Worm (Caenorhabditis elegans) whole organism, L1 larva: ENCODE measurements around the gene vrk-1.
A peak's percentile ranks its signal among the peaks of the same experiment; 100 is the strongest.

ENCODE experiments used
- C04F5.9 ChIP-seq: sonication (generic microtip); optimal IDR thresholded peaks from 2 replicates; lab custom pipeline; 2016; ENCODE audit warnings: missing genetic modification characterization, missing compliant biosample characterization
- C16A3.4 ChIP-seq: fragments of 150-350 bp; optimal IDR thresholded peaks from 2 replicates; lab custom pipeline; 2014; ENCODE audit warnings: missing biosample characterization, missing genetic modification characterization
- C34B4.2 ChIP-seq: sonication (generic microtip); optimal IDR thresholded peaks from 2 replicates; lab custom pipeline; 2017; ENCODE audit warnings: mild to moderate bottlenecking, missing genetic modification characterization, missing compliant biosample characterization
- F16B12.6 ChIP-seq: fragments of 150-350 bp; optimal IDR thresholded peaks from 2 replicates; lab custom pipeline; 2014; ENCODE audit warnings: missing biosample characterization, missing genetic modification characterization
- Y116A8C.19 ChIP-seq: sonication (generic microtip); optimal IDR thresholded peaks from 2 replicates; lab custom pipeline; 2016; ENCODE audit warnings: missing compliant biosample characterization, missing genetic modification characterization, borderline replicate concordance
- aha-1 ChIP-seq: fragments of 150-350 bp; optimal IDR thresholded peaks from 2 replicates; lab custom pipeline; 2014; ENCODE audit warnings: missing biosample characterization, missing genetic modification characterization
- aly-2 ChIP-seq: fragments of 150-350 bp; optimal IDR thresholded peaks from 2 replicates; lab custom pipeline; 2014; ENCODE audit warnings: missing biosample characterization, missing genetic modification characterization
- ama-1 ChIP-seq: fragments of 150-350 bp; optimal IDR thresholded peaks from 2 replicates; lab custom pipeline; 2014
- blmp-1 ChIP-seq: fragments of 150-350 bp; optimal IDR thresholded peaks from 2 replicates; lab custom pipeline; 2014; ENCODE audit warnings: missing biosample characterization, missing genetic modification characterization
- ceh-63 ChIP-seq: fragments of 200-800 bp; sonication (Bioruptor generic); optimal IDR thresholded peaks from 2 replicates; lab custom pipeline; 2018; ENCODE audit warnings: mild to moderate bottlenecking, missing genetic modification characterization, missing compliant biosample characterization
- dpl-1 ChIP-seq, 3 experiments: fragments of 150-350 bp in 2 of 3; sonication (generic microtip) in 1 of 3; optimal IDR thresholded peaks; 2 replicates each; lab custom pipeline; 2014 to 2017; ENCODE audit warnings: missing biosample characterization in 3 of 3, missing genetic modification characterization in 3 of 3, missing genetic modification reagents in 3 of 3
- efl-1 ChIP-seq, 4 experiments: fragments of 150-350 bp; optimal IDR thresholded peaks in 3 of 4; peaks in 1 of 4; 1 replicate in 1 of 4; 2 replicates in 3 of 4; lab custom pipeline; 2014; ENCODE audit warnings: missing biosample characterization in 2 of 4, missing genetic modification characterization in 2 of 4, missing genetic modification reagents in 2 of 4
- egl-27 ChIP-seq, 2 experiments: fragments of 150-350 bp in 1 of 2; sonication (generic microtip); optimal IDR thresholded peaks; 3 replicates each; lab custom pipeline; 2017 to 2018; ENCODE audit warnings: missing biosample characterization in 2 of 2, missing genetic modification characterization in 2 of 2, missing genetic modification reagents in 2 of 2
- elt-2 ChIP-seq: sonication (generic microtip); optimal IDR thresholded peaks from 2 replicates; lab custom pipeline; 2016; ENCODE audit warnings: missing genetic modification characterization, mild to moderate bottlenecking, inconsistent platforms, missing compliant biosample characterization, missing genetic modification reagents
- elt-3 ChIP-seq, 6 experiments: fragments of 150-350 bp in 1 of 6; sonication (generic microtip); optimal IDR thresholded peaks; 2 replicates each; lab custom pipeline; 2017 to 2018; ENCODE audit warnings: missing biosample characterization in 6 of 6, missing genetic modification characterization in 6 of 6, inconsistent platforms in 1 of 6
- fkh-8 ChIP-seq: sonication (generic microtip); optimal IDR thresholded peaks from 2 replicates; lab custom pipeline; 2016; ENCODE audit warnings: mild to moderate bottlenecking, missing genetic modification characterization, missing compliant biosample characterization
- hpl-2 ChIP-seq: fragments of 150-350 bp; optimal IDR thresholded peaks from 2 replicates; lab custom pipeline; 2014; ENCODE audit warnings: missing biosample characterization, missing genetic modification reagents, missing genetic modification characterization
- irx-1 ChIP-seq: sonication (generic microtip); optimal IDR thresholded peaks from 2 replicates; lab custom pipeline; 2016; ENCODE audit warnings: missing genetic modification characterization, missing compliant biosample characterization
- isw-1 ChIP-seq: fragments of 200-800 bp; sonication (Bioruptor generic); IDR thresholded peaks from 2 replicates; pipeline ENCODE4 v1.3.6; 2022; ENCODE audit warnings: missing genetic modification characterization, missing compliant biosample characterization
- jun-1 ChIP-seq: fragments of 150-350 bp; optimal IDR thresholded peaks from 2 replicates; lab custom pipeline; 2014; ENCODE audit warnings: missing biosample characterization, missing genetic modification reagents, missing genetic modification characterization
- lin-14 ChIP-seq: fragments of 200-800 bp; sonication (Bioruptor generic); optimal IDR thresholded peaks from 2 replicates; lab custom pipeline; 2018; ENCODE audit warnings: mild to moderate bottlenecking, missing genetic modification characterization, moderate library complexity, missing compliant biosample characterization
- lin-35 ChIP-seq, 2 experiments: fragments of 150-350 bp; optimal IDR thresholded peaks; 2 replicates each; lab custom pipeline; 2014; ENCODE audit warnings: missing biosample characterization in 2 of 2, missing genetic modification characterization in 2 of 2, missing genetic modification reagents in 2 of 2
- lin-39 ChIP-seq: fragments of 150-350 bp; optimal IDR thresholded peaks from 2 replicates; lab custom pipeline; 2014; ENCODE audit warnings: missing biosample characterization, missing genetic modification reagents, missing genetic modification characterization
- lir-3 ChIP-seq: sonication (generic microtip); optimal IDR thresholded peaks from 2 replicates; lab custom pipeline; 2016; ENCODE audit warnings: mild to moderate bottlenecking, missing genetic modification characterization, moderate library complexity, missing compliant biosample characterization; ENCODE audit not compliant: poor library complexity
- mab-9 ChIP-seq: fragments of 200-800 bp; sonication (Bioruptor generic); IDR thresholded peaks from 2 replicates; pipeline ENCODE4 v1.3.6; 2022; ENCODE audit warnings: missing genetic modification reagents, missing genetic modification characterization, missing compliant biosample characterization
- mdl-1 ChIP-seq, 2 experiments: fragments of 150-350 bp; optimal IDR thresholded peaks; 2 replicates each; lab custom pipeline; 2014 to 2017; ENCODE audit warnings: missing biosample characterization in 2 of 2, missing genetic modification characterization in 2 of 2, inconsistent platforms in 1 of 2
- nhr-11 ChIP-seq: fragments of 150-350 bp; optimal IDR thresholded peaks from 2 replicates; lab custom pipeline; 2014; ENCODE audit warnings: missing biosample characterization, missing genetic modification characterization
- nhr-12 ChIP-seq: sonication (generic microtip); optimal IDR thresholded peaks from 2 replicates; lab custom pipeline; 2017; ENCODE audit warnings: missing biosample characterization, missing genetic modification characterization
- nhr-19 ChIP-seq: fragments of 200-800 bp; sonication (Bioruptor generic); conservative IDR thresholded peaks from 2 replicates; pipeline ENCODE4 v1.3.6; 2022; ENCODE audit warnings: missing genetic modification characterization, missing compliant biosample characterization
- nhr-237 ChIP-seq: fragments of 150-350 bp; optimal IDR thresholded peaks from 2 replicates; lab custom pipeline; 2014; ENCODE audit warnings: missing biosample characterization, missing genetic modification characterization
- nhr-28 ChIP-seq: fragments of 150-350 bp; optimal IDR thresholded peaks from 2 replicates; lab custom pipeline; 2014; ENCODE audit warnings: missing biosample characterization, missing genetic modification characterization
- nhr-47 ChIP-seq: sonication (generic microtip); optimal IDR thresholded peaks from 2 replicates; lab custom pipeline; 2016; ENCODE audit warnings: mild to moderate bottlenecking, missing genetic modification characterization, moderate library complexity, missing compliant biosample characterization
- nhr-76 ChIP-seq: sonication (generic microtip); optimal IDR thresholded peaks from 2 replicates; lab custom pipeline; 2017; ENCODE audit warnings: missing biosample characterization, missing genetic modification characterization
- nhr-77 ChIP-seq: fragments of 150-350 bp; optimal IDR thresholded peaks from 2 replicates; lab custom pipeline; 2014; ENCODE audit warnings: missing biosample characterization, missing genetic modification characterization
- nhr-84 ChIP-seq: sonication (generic microtip); optimal IDR thresholded peaks from 2 replicates; lab custom pipeline; 2017; ENCODE audit warnings: missing biosample characterization, missing genetic modification characterization
- nhr-85 ChIP-seq: sonication (generic microtip); peaks from one replicate; lab custom pipeline; 2016; ENCODE audit warnings: missing genetic modification characterization, inconsistent platforms, missing compliant biosample characterization
- nhr-90 ChIP-seq: sonication (generic microtip); optimal IDR thresholded peaks from 2 replicates; lab custom pipeline; 2016; ENCODE audit warnings: mild to moderate bottlenecking, missing genetic modification characterization, missing compliant biosample characterization; ENCODE audit not compliant: poor library complexity
- pqm-1 ChIP-seq: sonication (generic microtip); optimal IDR thresholded peaks from 3 replicates; lab custom pipeline; 2017; ENCODE audit warnings: missing biosample characterization, missing genetic modification characterization
- rnt-1 ChIP-seq: sonication (generic microtip); optimal IDR thresholded peaks from 2 replicates; lab custom pipeline; 2016; ENCODE audit warnings: mild to moderate bottlenecking, missing genetic modification characterization, moderate library complexity, missing compliant biosample characterization
- skn-1 ChIP-seq: fragments of 150-350 bp; optimal IDR thresholded peaks from 2 replicates; lab custom pipeline; 2014; ENCODE audit warnings: missing biosample characterization, missing genetic modification characterization
- sox-4 ChIP-seq: sonication (generic microtip); optimal IDR thresholded peaks from 2 replicates; lab custom pipeline; 2016; ENCODE audit warnings: missing genetic modification characterization, missing compliant biosample characterization
- sptf-1 ChIP-seq: fragments of 150-350 bp; optimal IDR thresholded peaks from 2 replicates; lab custom pipeline; 2014; ENCODE audit warnings: missing biosample characterization, missing genetic modification characterization
- sup-37 ChIP-seq: fragments of 200-800 bp; sonication (Bioruptor generic); optimal IDR thresholded peaks from 2 replicates; lab custom pipeline; 2018; ENCODE audit warnings: mild to moderate bottlenecking, missing genetic modification characterization, missing compliant biosample characterization
- swsn-7 ChIP-seq: sonication (generic microtip); optimal IDR thresholded peaks from 2 replicates; lab custom pipeline; 2016; ENCODE audit warnings: missing genetic modification characterization, missing compliant biosample characterization
- tlp-1 ChIP-seq: fragments of 150-350 bp; optimal IDR thresholded peaks from 2 replicates; lab custom pipeline; 2014; ENCODE audit warnings: missing biosample characterization, missing genetic modification characterization
- unc-130 ChIP-seq: fragments of 150-350 bp; optimal IDR thresholded peaks from 2 replicates; lab custom pipeline; 2017; ENCODE audit warnings: missing biosample characterization, missing genetic modification characterization, inconsistent platforms
- vab-15 ChIP-seq: sonication (generic microtip); optimal IDR thresholded peaks from 2 replicates; lab custom pipeline; 2017; ENCODE audit warnings: missing genotype, mild to moderate bottlenecking, missing genetic modification characterization, missing compliant biosample characterization
- zag-1 ChIP-seq: fragments of 150-350 bp; optimal IDR thresholded peaks from 2 replicates; lab custom pipeline; 2014; ENCODE audit warnings: missing biosample characterization, missing genetic modification characterization

vrk-1 gene

DNA sequence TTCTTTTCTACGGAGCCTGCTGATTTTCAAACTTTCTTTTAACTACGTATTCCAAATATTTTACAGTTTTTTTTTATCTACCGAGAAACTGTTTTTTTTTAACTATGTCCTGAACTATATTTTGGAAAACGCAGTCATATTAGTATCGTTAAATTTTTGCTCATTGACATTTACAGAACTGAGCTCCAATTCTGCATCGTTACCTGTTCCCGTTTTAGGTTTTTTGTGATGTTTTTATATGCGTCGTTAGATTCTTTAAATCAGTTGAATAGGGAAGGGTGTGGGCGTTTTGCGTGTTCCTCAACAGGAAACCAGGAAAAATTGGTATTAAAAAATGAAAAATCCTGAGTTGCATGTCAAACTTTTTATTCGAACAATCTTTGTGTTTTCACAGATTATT is 29.0 kb upstream of the vrk-1 start:
- TF ChIP-seq nhr-90: no peak
- no peak for TF ChIP-seq ama-1 (lab: Kevin White, UChicago)
- no peak for TF ChIP-seq nhr-12 (tag; lab: Kevin White, UChicago)
- TF ChIP-seq pqm-1 (tag; lab: Kevin White, UChicago): no peak
- no peak for TF ChIP-seq elt-3 (tag; optimal IDR thresholded peaks at IDR 0.05; lab: Kevin White, UChicago)
- TF ChIP-seq jun-1 (tag; lab: Kevin White, UChicago): peak; percentile 26
- TF ChIP-seq, all 84 proteins: peak for 1

DNA sequence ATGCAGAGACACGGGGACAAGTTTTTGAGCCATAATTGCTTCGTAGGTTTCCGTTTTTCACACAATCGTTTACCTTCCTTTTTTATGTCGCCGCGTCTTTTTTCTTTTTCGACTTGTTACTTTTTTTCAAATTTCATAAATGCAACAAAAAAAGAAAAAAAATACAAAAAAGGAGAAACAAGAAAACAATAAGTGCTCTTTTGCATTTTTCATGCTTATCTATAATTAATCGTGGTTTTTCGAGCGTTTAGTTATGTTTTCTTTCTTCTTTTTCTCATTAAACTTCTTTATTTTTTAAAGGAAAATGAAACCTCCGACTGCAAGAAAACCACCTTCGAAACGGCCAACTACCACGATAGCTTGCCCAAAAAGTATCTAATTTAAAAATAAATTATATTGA is 25.9 kb upstream of the vrk-1 start, which contains the start of gene F59G1.4:
Gene F59G1.4, plus strand, starts transcription at position 301 of the 400 bp plus-strand sequence.
- no peak for TF ChIP-seq efl-1 (optimal IDR thresholded peaks at IDR 0.05; lab: Kevin White, UChicago)
- TF ChIP-seq efl-1 (GFP tag; optimal IDR thresholded peaks at IDR 0.05 in 1 of 2; lab: Kevin White, UChicago): peak in 1 of 2 experiments; percentile 10
- no peak for TF ChIP-seq nhr-237 (tag; lab: Kevin White, UChicago)
- TF ChIP-seq sup-37 (GFP tag; lab: Kevin White, UChicago): no peak
- TF ChIP-seq fkh-8 (tag; lab: Kevin White, UChicago): peak; percentile 3
- no peak for TF ChIP-seq skn-1 (tag; lab: Kevin White, UChicago)
- TF ChIP-seq nhr-28 (tag; lab: Kevin White, UChicago): no peak
- TF ChIP-seq dpl-1 (GFP tag; optimal IDR thresholded peaks at IDR 0.05; lab: Kevin White, UChicago): no peak
- TF ChIP-seq unc-130 (tag; lab: Kevin White, UChicago): no peak

DNA sequence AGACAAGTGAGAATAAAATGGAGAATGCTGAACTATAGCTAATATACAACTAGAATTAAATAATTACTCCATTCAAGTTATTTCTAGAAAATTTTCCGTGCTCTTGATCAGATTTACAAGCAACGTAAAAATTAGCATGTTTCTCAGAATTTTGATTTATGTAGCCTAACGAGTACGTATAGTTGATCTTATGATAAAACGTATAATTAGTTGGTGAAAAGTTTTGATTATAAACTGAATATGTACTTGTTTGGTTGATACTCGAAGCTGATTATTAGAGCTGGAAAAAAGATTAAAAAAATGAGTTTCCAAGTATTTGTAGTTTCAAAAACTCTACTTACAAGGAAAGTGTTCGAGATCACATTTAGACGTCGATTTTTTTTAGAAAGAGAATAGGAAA is 25.3 kb upstream of the vrk-1 start:
- TF ChIP-seq rnt-1 (tag; lab: Kevin White, UChicago) (no peak), nhr-90 (no peak), tlp-1 (no peak), ama-1 (lab: Kevin White, UChicago) (no peak), ceh-63 (no peak), swsn-7 (peak; percentile 9), blmp-1 (no peak), fkh-8 (tag; lab: Kevin White, UChicago) (peak; percentile 72), vab-15 (tag; lab: Kevin White, UChicago) (no peak), hpl-2 (GFP tag; lab: Kevin White, UChicago) (no peak), egl-27 (tag; optimal IDR thresholded peaks at IDR 0.05; lab: Kevin White, UChicago) (no peak), nhr-12 (tag; lab: Kevin White, UChicago) (no peak), dpl-1 (GFP tag; optimal IDR thresholded peaks at IDR 0.05; lab: Kevin White, UChicago) (no peak), F16B12.6 (tag; lab: Kevin White, UChicago) (no peak), lir-3 (tag; lab: Kevin White, UChicago) (no peak), isw-1 (GFP tag; lab: Robert Waterston, UW) (no peak), aly-2 (no peak), C16A3.4 (no peak), sptf-1 (tag; lab: Kevin White, UChicago) (no peak), C04F5.9 (tag; lab: Kevin White, UChicago) (no peak), nhr-47 (tag; lab: Kevin White, UChicago) (peak; percentile 35), nhr-237 (tag; lab: Kevin White, UChicago) (peak; percentile 25), nhr-85 (tag; lab: Kevin White, UChicago) (no peak), nhr-19 (GFP tag; lab: Robert Waterston, UW) (no peak), nhr-76 (no peak), lin-39 (tag; lab: Kevin White, UChicago) (no peak), pqm-1 (tag; lab: Kevin White, UChicago) (no peak), nhr-11 (tag; lab: Kevin White, UChicago) (peak; percentile 82), nhr-77 (tag; lab: Kevin White, UChicago) (no peak), lin-14 (GFP tag; lab: Kevin White, UChicago) (peak; percentile 57), mab-9 (no peak), lin-35 (GFP tag; optimal IDR thresholded peaks at IDR 0.05; lab: Kevin White, UChicago) (no peak), C34B4.2 (no peak), mdl-1 (tag; optimal IDR thresholded peaks at IDR 0.05; lab: Kevin White, UChicago) (no peak), sox-4 (tag; lab: Kevin White, UChicago) (peak; percentile 1), irx-1 (tag; lab: Kevin White, UChicago) (no peak), aha-1 (tag; lab: Kevin White, UChicago) (no peak), jun-1 (tag; lab: Kevin White, UChicago) (no peak), nhr-84 (no peak), elt-2 (tag; lab: Kevin White, UChicago) (no peak), zag-1 (tag; lab: Kevin White, UChicago) (no peak), Y116A8C.19 (tag; lab: Kevin White, UChicago) (no peak)
